Fruit fly (Drosophila melanogaster): ENCODE data around the gene Dup99B.

DNA sequence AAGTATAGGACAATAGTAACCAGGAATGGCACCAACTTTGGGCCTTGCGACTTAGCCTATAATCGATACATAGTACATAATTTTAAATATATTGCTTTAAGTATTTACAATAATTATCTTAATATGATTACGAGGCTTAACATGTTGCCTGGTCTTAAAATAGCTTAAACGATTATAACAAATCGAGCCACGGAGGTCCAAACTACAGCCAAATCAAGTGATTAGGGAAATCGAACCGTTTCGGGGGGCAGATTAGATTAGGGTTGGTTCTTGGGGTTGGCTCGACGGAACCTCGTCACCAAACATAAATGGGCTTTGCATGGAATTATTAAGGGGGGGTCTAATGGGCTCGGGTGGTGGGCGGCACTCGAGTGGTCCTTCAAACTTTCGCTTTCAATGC lies 33.9 kb downstream of the Dup99B start:
- TF ChIP-seq CG8478 (optimal IDR thresholded peaks at IDR 0.05) (no peak), CTCF (optimal IDR thresholded peaks at IDR 0.05) (no peak)

All from S2 (cell line).